3 fruit fly cellular contexts compared by ENCODE assay signal in genomic region chr3L:8780723-8781296, dm6.
A peak's percentile ranks its signal among the peaks of the same experiment; 100 is the strongest.
TF ChIP-seq lines count a peak whose summit lies in the region.

No protein-coding gene starts in this region.

- TF ChIP-seq CTCF in whole organism, embryonic (GFP tag; optimal IDR thresholded peaks at IDR 0.05; lab: Kevin White, UChicago) = no peak

TF ChIP-seq in whole organism, adult, 20 proteins besides CTCF, POLR2A, EP300 and RAD21:
- TF ChIP-seq CG11617 (GFP tag; optimal IDR thresholded peaks at IDR 0.05; lab: Kevin White, UChicago) (no peak), kay (GFP tag; lab: Kevin White, UChicago; ENCODE audit: borderline replicate concordance) (peak; percentile 52)

TF ChIP-seq in whole organism, embryonic, 481 proteins besides CTCF, POLR2A, EP300 and RAD21:
- TF ChIP-seq Mad (GFP tag; optimal IDR thresholded peaks at IDR 0.05; lab: Kevin White, UChicago) (no peak), chinmo (GFP tag; IDR thresholded peaks at IDR 0.05; lab: Robert Waterston, UW; ENCODE audit: partially characterized antibody) (0 out of 4 replicates have a peak, but pooled peaks have one; percentile 57), sens (GFP tag; lab: Kevin White, UChicago) (peak; percentile 38), CG14667 (GFP tag; IDR thresholded peaks at IDR 0.05; lab: Robert Waterston, UW) (no peak), D (optimal IDR thresholded peaks at IDR 0.05; lab: Kevin White, UChicago) (no peak), D (GFP tag; optimal IDR thresholded peaks at IDR 0.05; lab: Kevin White, UChicago) (no peak), Deaf1 (tag; optimal IDR thresholded peaks at IDR 0.05; lab: Kevin White, UChicago) (no peak), Doc3 (GFP tag; IDR thresholded peaks at IDR 0.05; lab: Robert Waterston, UW; ENCODE audit: partially characterized antibody) (no peak), eyg (GFP tag; optimal IDR thresholded peaks at IDR 0.05; lab: Kevin White, UChicago) (no peak), Med (GFP tag; lab: Kevin White, UChicago) (peak; percentile 72), CG11093 (GFP tag; IDR thresholded peaks at IDR 0.05; lab: Robert Waterston, UW) (no peak), oc (tag; optimal IDR thresholded peaks at IDR 0.05; lab: Kevin White, UChicago) (peak; percentile 32), eve (GFP tag; optimal IDR thresholded peaks at IDR 0.05; lab: Kevin White, UChicago) (no peak), vvl (GFP tag; IDR thresholded peaks at IDR 0.05; lab: Robert Waterston, UW) (peak; percentile 61; the same call in 1 of the 2 replicates), HmgD (GFP tag; optimal IDR thresholded peaks at IDR 0.05; lab: Kevin White, UChicago) (no peak), Atf3 (GFP tag; optimal IDR thresholded peaks at IDR 0.05; lab: Kevin White, UChicago) (no peak), Bdp1 (GFP tag; optimal IDR thresholded peaks at IDR 0.05; lab: Kevin White, UChicago) (no peak), HLHmδ (GFP tag; optimal IDR thresholded peaks at IDR 0.05; lab: Kevin White, UChicago) (no peak), CG10654 (GFP tag; optimal IDR thresholded peaks at IDR 0.05; lab: Kevin White, UChicago) (no peak), peb (GFP tag; IDR thresholded peaks at IDR 0.05; lab: Robert Waterston, UW) (no peak)

TF ChIP-seq in whole organism, prepupa, 60 proteins besides CTCF, POLR2A, EP300 and RAD21:
- TF ChIP-seq pdm3 (GFP tag; optimal IDR thresholded peaks at IDR 0.05; lab: Kevin White, UChicago) = no peak
- TF ChIP-seq CG3032 (tag; optimal IDR thresholded peaks at IDR 0.05; lab: Kevin White, UChicago) = no peak
- no peak for TF ChIP-seq CG6792 (GFP tag; optimal IDR thresholded peaks at IDR 0.05; lab: Kevin White, UChicago)
- TF ChIP-seq Blimp-1 (GFP tag; optimal IDR thresholded peaks at IDR 0.05; lab: Kevin White, UChicago) = no peak
- peak; percentile 58 for TF ChIP-seq fkh (GFP tag; optimal IDR thresholded peaks at IDR 0.05; lab: Kevin White, UChicago)
- no peak for TF ChIP-seq Smox (GFP tag; optimal IDR thresholded peaks at IDR 0.05; lab: Kevin White, UChicago)
- no peak for TF ChIP-seq ss (GFP tag; optimal IDR thresholded peaks at IDR 0.05; lab: Kevin White, UChicago)
- TF ChIP-seq CG6854 (GFP tag; optimal IDR thresholded peaks at IDR 0.05; lab: Kevin White, UChicago) = no peak
TF ChIP-seq in whole organism, prepupa: peak in this region for 1.
